Fruit fly (Drosophila melanogaster) whole organism: ENCODE measurements around the gene SuUR.

Source experiments
- CG8478 ChIP-seq: fragments of >200 bp; optimal IDR thresholded peaks from 2 replicates; lab custom pipeline; 2018; ENCODE audit warnings: inconsistent platforms
- Dll ChIP-seq: fragments of >200 bp; optimal IDR thresholded peaks from 2 replicates; lab custom pipeline; 2017
- psq ChIP-seq: fragments of >200 bp; optimal IDR thresholded peaks from 2 replicates; lab custom pipeline; 2017

- TF ChIP-seq psq (lab: Kevin White, UChicago): no peak
- no peak for TF ChIP-seq CG8478
- no peak for TF ChIP-seq Dll
Measured at dm6 chr3L:11107935-11108334, 43.1 kb downstream of the SuUR start, which contains the start of gene CG12522.
